Worm (Caenorhabditis elegans) whole organism, midembryonic: Measurements from ENCODE around the gene C05D11.1.

Source experiments
- T22C8.4 ChIP-seq: fragments of 200-800 bp; sonication (Bioruptor generic); IDR thresholded peaks from 2 replicates; pipeline ENCODE4 v1.3.6; 2022; ENCODE audit warnings: missing genetic modification characterization, missing compliant biosample characterization
- cog-1 ChIP-seq: sonication (generic microtip); optimal IDR thresholded peaks from 2 replicates; lab custom pipeline; 2016; ENCODE audit warnings: missing genetic modification characterization, missing compliant biosample characterization
- flt-1 ChIP-seq: fragments of 200-800 bp; sonication (Bioruptor generic); IDR thresholded peaks from 2 replicates; pipeline ENCODE4 v1.3.6; 2022; ENCODE audit warnings: missing genetic modification characterization, missing compliant biosample characterization
- med-1 ChIP-seq: sonication (generic microtip); optimal IDR thresholded peaks from 2 replicates; lab custom pipeline; 2017; ENCODE audit warnings: missing genetic modification characterization, mild to moderate bottlenecking, missing compliant biosample characterization, antibody characterized with exemption, missing genetic modification reagents; ENCODE audit not compliant: insufficient read depth
- ref-1 ChIP-seq: fragments of 200-800 bp; sonication (Bioruptor generic); conservative IDR thresholded peaks from 2 replicates; pipeline ENCODE4 v1.3.6; 2022; ENCODE audit warnings: missing genetic modification reagents, missing genetic modification characterization, missing compliant biosample characterization
- tab-1 ChIP-seq: fragments of 200-800 bp; sonication (Bioruptor generic); IDR thresholded peaks from 2 replicates; pipeline ENCODE4 v1.3.6; 2022; ENCODE audit warnings: missing genetic modification characterization, missing compliant biosample characterization
- ztf-23 ChIP-seq: fragments of 200-800 bp; sonication (Bioruptor generic); IDR thresholded peaks from 2 replicates; pipeline ENCODE4 v1.3.6; 2022; ENCODE audit warnings: missing genetic modification reagents, missing genetic modification characterization, missing compliant biosample characterization
- ztf-29 ChIP-seq: fragments of 200-800 bp; sonication (Bioruptor generic); IDR thresholded peaks from 2 replicates; pipeline ENCODE4 v1.3.6; 2022; ENCODE audit warnings: missing genetic modification reagents, missing genetic modification characterization, missing compliant biosample characterization

DNA sequence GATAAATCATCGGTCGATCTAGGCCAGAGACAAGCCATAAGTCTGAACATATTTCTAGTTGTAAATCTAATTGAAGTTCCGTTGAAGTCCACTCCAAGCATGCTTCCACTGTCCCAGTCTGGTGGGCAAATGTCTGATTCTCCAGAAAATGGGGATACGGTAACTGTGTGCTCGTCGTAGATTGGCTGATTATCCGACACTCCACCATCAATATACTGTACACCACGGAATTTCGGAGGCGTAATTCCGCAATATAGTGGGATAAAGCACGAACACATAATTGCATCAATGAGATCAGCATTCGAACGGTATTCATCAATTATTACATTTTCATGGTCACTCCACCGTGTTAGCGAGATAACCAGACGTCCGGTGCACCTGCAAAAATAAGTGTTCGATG lies 18.2 kb upstream of the C05D11.1 start:
- TF ChIP-seq tab-1 (GFP tag; lab: Robert Waterston, UW) (no peak), T22C8.4 (GFP tag; lab: Robert Waterston, UW) (no peak), med-1 (GFP tag; lab: Kevin White, UChicago) (no peak), flt-1 (no peak), ref-1 (GFP tag; lab: Robert Waterston, UW) (no peak), ztf-29 (GFP tag; lab: Robert Waterston, UW) (no peak), ztf-23 (GFP tag; lab: Robert Waterston, UW) (no peak), cog-1 (no peak)
